Fruit fly (Drosophila melanogaster) whole organism, embryonic: ENCODE data around the gene CG8673.

Experiments
- CG31388 ChIP-seq: fragments of 200-800 bp; sonication (Bioruptor generic); optimal IDR thresholded peaks from 2 replicates; lab custom pipeline; 2016; ENCODE audit warnings: missing biosample characterization, missing genetic modification characterization
- CG9727 ChIP-seq: fragments of 200-800 bp; sonication (Bioruptor generic); optimal IDR thresholded peaks from 3 replicates; lab custom pipeline; 2017; ENCODE audit warnings: missing biosample characterization, mild to moderate bottlenecking, missing genetic modification characterization
- HHEX ChIP-seq: fragments of 200-800 bp; sonication (Bioruptor generic); optimal IDR thresholded peaks from 3 replicates; lab custom pipeline; 2017; ENCODE audit warnings: missing biosample characterization, mild to moderate bottlenecking, missing genetic modification characterization, missing genetic modification reagents
- klu ChIP-seq: fragments of 200-800 bp; sonication (Bioruptor generic); IDR thresholded peaks from 2 replicates; pipeline ENCODE4 v1.3.6; 2022; ENCODE audit warnings: missing biosample characterization, missing genetic modification characterization
- scrt ChIP-seq: fragments of 200-800 bp; sonication (Bioruptor generic); optimal IDR thresholded peaks from 2 replicates; lab custom pipeline; 2018; ENCODE audit warnings: missing biosample characterization, mild to moderate bottlenecking, missing genetic modification characterization, moderate library complexity
- stc ChIP-seq: fragments of 200-800 bp; sonication (Bioruptor generic); IDR thresholded peaks from 2 replicates; pipeline ENCODE4 v1.3.6; 2022; ENCODE audit warnings: missing biosample characterization, missing genetic modification characterization

dm6 chr2L:8099050-8099449, 25.1 kb upstream of the CG8673 start:
- TF ChIP-seq CG9727 (no peak), scrt (no peak), klu (no peak), stc (GFP tag; lab: Robert Waterston, UW) (no peak), CG31388 (no peak), HHEX (GFP tag; lab: Kevin White, UChicago) (no peak)
